Worm (Caenorhabditis elegans): ENCODE measurements around the gene rrc-1.

- TF ChIP-seq him-1 (tag; optimal IDR thresholded peaks at IDR 0.05) (no peak), W03F9.2 (tag; optimal IDR thresholded peaks at IDR 0.05) (no peak), dao-5 (tag; optimal IDR thresholded peaks at IDR 0.05) (no peak)
Measured at ce11 chrX:9798530-9798929, 32.6 kb downstream of the rrc-1 start, which contains the start of gene F36G3.3.

Data from whole organism, L4/young adult.